Fruit fly (Drosophila melanogaster) whole organism, prepupa: ENCODE results near the gene Dup99B.
A peak's percentile ranks its signal among the peaks of the same experiment; 100 is the strongest.

ENCODE experiments used
- Blimp-1 ChIP-seq: fragments of 200-800 bp; sonication (Bioruptor generic); optimal IDR thresholded peaks from 3 replicates; lab custom pipeline; 2017; ENCODE audit warnings: missing biosample characterization, missing genetic modification characterization, mild to moderate bottlenecking, moderate library complexity, missing genetic modification reagents
- CG10631 ChIP-seq: fragments of 200-800 bp; sonication (Bioruptor generic); optimal IDR thresholded peaks from 2 replicates; lab custom pipeline; 2016; ENCODE audit warnings: missing biosample characterization, missing genetic modification characterization
- CG10669 ChIP-seq: fragments of 200-800 bp; sonication (Bioruptor generic); optimal IDR thresholded peaks from 3 replicates; lab custom pipeline; 2018; ENCODE audit warnings: missing biosample characterization, mild to moderate bottlenecking, missing genetic modification characterization, moderate library complexity
- CG11294 ChIP-seq: fragments of 200-800 bp; sonication (Bioruptor generic); IDR thresholded peaks from 2 replicates; pipeline ENCODE4 v1.3.6; 2022; ENCODE audit warnings: missing biosample characterization, missing genetic modification characterization
- CG11762 ChIP-seq: fragments of 200-800 bp; sonication (Bioruptor generic); optimal IDR thresholded peaks from 3 replicates; lab custom pipeline; 2016; ENCODE audit warnings: missing biosample characterization, missing genetic modification characterization; ENCODE audit not compliant: insufficient read depth
- CG11902 ChIP-seq: fragments of 200-800 bp; sonication (Bioruptor generic); optimal IDR thresholded peaks from 3 replicates; lab custom pipeline; 2016; ENCODE audit warnings: missing biosample characterization, missing genetic modification characterization
- CG1621 ChIP-seq: fragments of 200-800 bp; sonication (Bioruptor generic); optimal IDR thresholded peaks from 3 replicates; lab custom pipeline; 2018; ENCODE audit warnings: missing biosample characterization, mild to moderate bottlenecking, missing genetic modification characterization
- CG16779 ChIP-seq: fragments of 200-800 bp; sonication (Bioruptor generic); optimal IDR thresholded peaks from 3 replicates; lab custom pipeline; 2017; ENCODE audit warnings: missing biosample characterization, mild to moderate bottlenecking, missing genetic modification characterization
- CG32006 ChIP-seq: fragments of 200-800 bp; sonication (Bioruptor generic); optimal IDR thresholded peaks from 3 replicates; lab custom pipeline; 2017; ENCODE audit warnings: missing biosample characterization, mild to moderate bottlenecking, missing genetic modification characterization
- CG34406 ChIP-seq: fragments of 200-800 bp; sonication (Bioruptor generic); optimal IDR thresholded peaks from 3 replicates; lab custom pipeline; 2016; ENCODE audit warnings: missing biosample characterization, missing genetic modification characterization
- CG3919 ChIP-seq: fragments of 200-800 bp; sonication (Bioruptor generic); optimal IDR thresholded peaks from 3 replicates; lab custom pipeline; 2016; ENCODE audit warnings: missing biosample characterization, missing genetic modification characterization
- CG4318 ChIP-seq: fragments of 200-800 bp; sonication (Bioruptor generic); optimal IDR thresholded peaks from 3 replicates; lab custom pipeline; 2017; ENCODE audit warnings: missing biosample characterization, mild to moderate bottlenecking, missing genetic modification characterization
- CG6276 ChIP-seq: fragments of 200-800 bp; sonication (Bioruptor generic); optimal IDR thresholded peaks from 2 replicates; lab custom pipeline; 2017; ENCODE audit warnings: missing biosample characterization, mild to moderate bottlenecking, missing genetic modification characterization
- CG6792 ChIP-seq: fragments of 200-800 bp; sonication (Bioruptor generic); optimal IDR thresholded peaks from 3 replicates; lab custom pipeline; 2016; ENCODE audit warnings: missing biosample characterization, missing genetic modification characterization
- CG6808 ChIP-seq: fragments of 200-800 bp; sonication (Bioruptor generic); optimal IDR thresholded peaks from 3 replicates; lab custom pipeline; 2017; ENCODE audit warnings: missing biosample characterization, missing genetic modification characterization, mild to moderate bottlenecking, moderate library complexity, missing genetic modification reagents
- CG6854 ChIP-seq: fragments of 200-800 bp; sonication (Bioruptor generic); optimal IDR thresholded peaks from 2 replicates; lab custom pipeline; 2017; ENCODE audit warnings: missing biosample characterization, mild to moderate bottlenecking, missing genetic modification characterization
- CG7368 ChIP-seq: fragments of 200-800 bp; sonication (Bioruptor generic); optimal IDR thresholded peaks from 3 replicates; lab custom pipeline; 2016; ENCODE audit warnings: missing biosample characterization, missing genetic modification characterization
- CG8319 ChIP-seq: fragments of 200-800 bp; sonication (Bioruptor generic); optimal IDR thresholded peaks from 3 replicates; lab custom pipeline; 2016; ENCODE audit warnings: missing biosample characterization, missing genetic modification characterization
- CG8632 ChIP-seq: fragments of 200-800 bp; sonication (Bioruptor generic); optimal IDR thresholded peaks from 3 replicates; lab custom pipeline; 2016; ENCODE audit warnings: missing biosample characterization, missing genetic modification characterization
- CG9139 ChIP-seq: fragments of 200-800 bp; sonication (Bioruptor generic); optimal IDR thresholded peaks from 3 replicates; lab custom pipeline; 2017; ENCODE audit warnings: missing biosample characterization, mild to moderate bottlenecking, missing genetic modification characterization
- Eip93F ChIP-seq: fragments of 200-800 bp; sonication (Bioruptor generic); optimal IDR thresholded peaks from 2 replicates; lab custom pipeline; 2016; ENCODE audit warnings: missing biosample characterization, mild to moderate bottlenecking, missing genetic modification characterization
- Ets21C ChIP-seq: fragments of 200-800 bp; sonication (Bioruptor generic); optimal IDR thresholded peaks from 3 replicates; lab custom pipeline; 2016; ENCODE audit warnings: missing biosample characterization, missing genetic modification characterization
- Ets96B ChIP-seq: fragments of 200-800 bp; optimal IDR thresholded peaks from 2 replicates; lab custom pipeline; 2019; ENCODE audit warnings: missing biosample characterization, mild to moderate bottlenecking, missing genetic modification characterization, moderate library complexity
- Hr38 ChIP-seq: sonication (Bioruptor generic); optimal IDR thresholded peaks from 2 replicates; lab custom pipeline; 2016; ENCODE audit warnings: missing biosample characterization, missing genetic modification characterization
- Hr39 ChIP-seq: fragments of 200-800 bp; sonication (Bioruptor generic); optimal IDR thresholded peaks from 2 replicates; lab custom pipeline; 2016; ENCODE audit warnings: missing biosample characterization, missing genetic modification characterization
- Lpt ChIP-seq: fragments of 200-800 bp; sonication (Bioruptor generic); optimal IDR thresholded peaks from 3 replicates; lab custom pipeline; 2016; ENCODE audit warnings: missing biosample characterization, missing genetic modification characterization
- Met ChIP-seq: fragments of 200-800 bp; sonication (Bioruptor generic); optimal IDR thresholded peaks from 3 replicates; lab custom pipeline; 2016; ENCODE audit warnings: missing biosample characterization, missing genetic modification characterization
- OdsH ChIP-seq: fragments of 200-800 bp; sonication (Bioruptor generic); optimal IDR thresholded peaks from 3 replicates; lab custom pipeline; 2016; ENCODE audit warnings: missing biosample characterization, missing genetic modification characterization
- Sox102F ChIP-seq: fragments of 200-800 bp; sonication (Bioruptor generic); optimal IDR thresholded peaks from 2 replicates; lab custom pipeline; 2016; ENCODE audit warnings: missing biosample characterization, mild to moderate bottlenecking, missing genetic modification characterization
- Sox14 ChIP-seq: fragments of 200-800 bp; sonication (Bioruptor generic); optimal IDR thresholded peaks from 3 replicates; lab custom pipeline; 2016; ENCODE audit warnings: missing biosample characterization, missing genetic modification characterization
- Sox15 ChIP-seq: fragments of 200-800 bp; sonication (Bioruptor generic); optimal IDR thresholded peaks from 3 replicates; lab custom pipeline; 2016; ENCODE audit warnings: missing biosample characterization, missing genetic modification characterization
- acj6 ChIP-seq: fragments of 200-800 bp; sonication (Bioruptor generic); optimal IDR thresholded peaks from 3 replicates; lab custom pipeline; 2016; ENCODE audit warnings: missing biosample characterization, missing genetic modification characterization
- cyc ChIP-seq: fragments of 200-800 bp; sonication (Bioruptor generic); optimal IDR thresholded peaks from 3 replicates; lab custom pipeline; 2016; ENCODE audit warnings: missing biosample characterization, missing genetic modification characterization
- dac ChIP-seq: fragments of 200-800 bp; sonication (Bioruptor generic); optimal IDR thresholded peaks from 2 replicates; lab custom pipeline; 2017; ENCODE audit warnings: missing biosample characterization, mild to moderate bottlenecking, missing genetic modification characterization
- dsx ChIP-seq: fragments of 200-800 bp; optimal IDR thresholded peaks from 3 replicates; lab custom pipeline; 2019; ENCODE audit warnings: missing biosample characterization, mild to moderate bottlenecking, missing genetic modification characterization, moderate library complexity; ENCODE audit not compliant: poor library complexity, severe bottlenecking
- eg ChIP-seq: fragments of 200-800 bp; sonication (Bioruptor generic); IDR thresholded peaks from 3 replicates; pipeline ENCODE4 v1.3.6; 2022; ENCODE audit warnings: missing biosample characterization, missing genetic modification characterization
- esn ChIP-seq: fragments of 200-800 bp; sonication (Bioruptor generic); optimal IDR thresholded peaks from 2 replicates; lab custom pipeline; 2016; ENCODE audit warnings: missing biosample characterization, mild to moderate bottlenecking, missing genetic modification characterization, moderate library complexity
- fd59A ChIP-seq: fragments of 200-800 bp; sonication (Bioruptor generic); optimal IDR thresholded peaks from 2 replicates; lab custom pipeline; 2017; ENCODE audit warnings: missing biosample characterization, mild to moderate bottlenecking, missing genetic modification characterization, missing genetic modification reagents
- fd85E ChIP-seq: fragments of 200-800 bp; sonication (Bioruptor generic); optimal IDR thresholded peaks from 3 replicates; lab custom pipeline; 2016; ENCODE audit warnings: missing biosample characterization, missing genetic modification characterization
- fkh ChIP-seq: fragments of 200-800 bp; sonication (Bioruptor generic); optimal IDR thresholded peaks from 3 replicates; lab custom pipeline; 2017; ENCODE audit warnings: missing biosample characterization, mild to moderate bottlenecking, missing genetic modification characterization, moderate library complexity
- lz ChIP-seq: fragments of 200-800 bp; sonication (Bioruptor generic); optimal IDR thresholded peaks from 3 replicates; lab custom pipeline; 2016; ENCODE audit warnings: missing biosample characterization, missing genetic modification characterization
- net ChIP-seq: fragments of 200-800 bp; sonication (Bioruptor generic); optimal IDR thresholded peaks from 3 replicates; lab custom pipeline; 2016; ENCODE audit warnings: missing biosample characterization, missing genetic modification characterization
- pdm3 ChIP-seq: fragments of 200-800 bp; sonication (Bioruptor generic); optimal IDR thresholded peaks from 3 replicates; lab custom pipeline; 2016; ENCODE audit warnings: missing biosample characterization, missing genetic modification characterization
- salr ChIP-seq, 2 experiments: fragments of 200-800 bp; sonication (Bioruptor generic); optimal IDR thresholded peaks; 3 replicates each; lab custom pipeline; 2016 to 2018; ENCODE audit warnings: missing biosample characterization in 2 of 2, missing genetic modification characterization in 2 of 2, mild to moderate bottlenecking in 1 of 2
- spab ChIP-seq: fragments of 200-800 bp; sonication (Bioruptor generic); optimal IDR thresholded peaks from 2 replicates; lab custom pipeline; 2017; ENCODE audit warnings: missing biosample characterization, mild to moderate bottlenecking, missing genetic modification characterization, missing genetic modification reagents
- ss ChIP-seq, 2 experiments: fragments of 200-800 bp; sonication (Bioruptor generic); optimal IDR thresholded peaks; 2 replicates in 1 of 2; 3 replicates in 1 of 2; lab custom pipeline; 2017 to 2018; ENCODE audit warnings: mild to moderate bottlenecking in 2 of 2, missing biosample characterization in 2 of 2, missing genetic modification characterization in 2 of 2, moderate library complexity in 1 of 2
- svp ChIP-seq: fragments of 200-800 bp; sonication (Bioruptor generic); peaks from one replicate; lab custom pipeline; 2016; ENCODE audit warnings: missing biosample characterization, missing genetic modification characterization
- topi ChIP-seq: fragments of 200-800 bp; sonication (Bioruptor generic); optimal IDR thresholded peaks from 3 replicates; lab custom pipeline; 2016; ENCODE audit warnings: missing biosample characterization, missing genetic modification characterization

Gene Dup99B

dm6 chr3R:29763804-29764203 is 48.6 kb upstream of the Dup99B start (continued):
- TF ChIP-seq fd59A (no peak), ss (GFP tag; optimal IDR thresholded peaks at IDR 0.05; lab: Kevin White, UChicago) (no peak), CG8632 (GFP tag; lab: Kevin White, UChicago) (no peak), Sox14 (GFP tag; lab: Kevin White, UChicago) (peak; percentile 9), Ets96B (tag; lab: Kevin White, UChicago) (no peak), CG4318 (GFP tag; lab: Kevin White, UChicago) (no peak), CG11902 (GFP tag; lab: Kevin White, UChicago) (peak; percentile 2), CG11294 (GFP tag; lab: Robert Waterston, UW) (no peak), eg (0 out of 3 replicates have a peak, but pooled peaks have one; percentile 35), CG6792 (GFP tag; lab: Kevin White, UChicago) (peak; percentile 16), net (GFP tag; lab: Kevin White, UChicago) (no peak), CG7368 (no peak), CG3919 (GFP tag; lab: Kevin White, UChicago) (no peak), fkh (GFP tag; lab: Kevin White, UChicago) (no peak), acj6 (peak; percentile 32), Lpt (GFP tag; lab: Kevin White, UChicago) (no peak), Hr39 (GFP tag; lab: Kevin White, UChicago) (peak; percentile 68), CG6808 (no peak), cyc (GFP tag; lab: Kevin White, UChicago) (peak; percentile 46), CG6276 (peak; percentile 12), CG8319 (GFP tag; lab: Kevin White, UChicago) (no peak), CG9139 (GFP tag; lab: Kevin White, UChicago) (no peak)

- TF ChIP-seq Ets96B (tag; lab: Kevin White, UChicago) (peak; percentile 70), dsx (GFP tag; lab: Kevin White, UChicago) (peak; percentile 68), Blimp-1 (GFP tag; lab: Kevin White, UChicago) (peak; percentile 92), net (GFP tag; lab: Kevin White, UChicago) (peak; percentile 86), CG6854 (GFP tag; lab: Kevin White, UChicago) (peak; percentile 96), Ets21C (GFP tag; lab: Kevin White, UChicago) (peak; percentile 98), CG6276 (peak; percentile 48), CG6808 (peak; percentile 66), fd85E (GFP tag; lab: Kevin White, UChicago) (peak; percentile 83), cyc (GFP tag; lab: Kevin White, UChicago) (peak; percentile 99), lz (peak; percentile 98), ss (GFP tag; optimal IDR thresholded peaks at IDR 0.05; lab: Kevin White, UChicago) (peak; percentile 39 to 73), Sox14 (GFP tag; lab: Kevin White, UChicago) (peak; percentile 97), esn (peak; percentile 99), Sox15 (GFP tag; lab: Kevin White, UChicago) (peak; percentile 96), acj6 (peak; percentile 96), Met (GFP tag; lab: Kevin White, UChicago) (peak; percentile 97), CG8632 (GFP tag; lab: Kevin White, UChicago) (peak; percentile 93), CG10669 (peak; percentile 83), CG34406 (GFP tag; lab: Kevin White, UChicago) (peak; percentile 94), Eip93F (GFP tag; lab: Kevin White, UChicago) (peak; percentile 96), pdm3 (GFP tag; lab: Kevin White, UChicago) (peak; percentile 94), eg (peak; percentile 83), CG16779 (tag; lab: Kevin White, UChicago) (peak; percentile 38), topi (GFP tag; lab: Kevin White, UChicago) (peak; percentile 99), CG11902 (GFP tag; lab: Kevin White, UChicago) (peak; percentile 97), CG32006 (GFP tag; lab: Kevin White, UChicago) (peak; percentile 70), CG11294 (GFP tag; lab: Robert Waterston, UW) (peak; percentile 65; the same call in 1 of the 2 replicates), spab (GFP tag; lab: Kevin White, UChicago) (peak; percentile 73), Hr38 (GFP tag; lab: Kevin White, UChicago) (no peak), dac (GFP tag; lab: Kevin White, UChicago) (no peak), CG10631 (GFP tag; lab: Kevin White, UChicago) (peak; percentile 89), OdsH (GFP tag; lab: Kevin White, UChicago) (peak; percentile 94), svp (GFP tag; lab: Kevin White, UChicago) (peak; percentile 98), CG1621 (tag; lab: Kevin White, UChicago) (peak; percentile 72), CG11762 (GFP tag; lab: Kevin White, UChicago) (peak; percentile 90), salr (GFP tag; optimal IDR thresholded peaks at IDR 0.05; lab: Kevin White, UChicago) (peak; percentile 61 to 65), CG8319 (GFP tag; lab: Kevin White, UChicago) (peak; percentile 95), Sox102F (GFP tag; lab: Kevin White, UChicago) (peak; percentile 99)
Measured at dm6 chr3R:29763154-29763553, 48.0 kb upstream of the Dup99B start.
